Fruit fly (Drosophila melanogaster): ENCODE data around the gene PH4alphaNE1.

Gene PH4alphaNE1

dm6 chr3R:30459066-30459935 is 40.8 kb downstream of the PH4alphaNE1 start, which contains the start of the genes CG2224 and CDase (continued):
- TF ChIP-seq Oaz (GFP tag; IDR thresholded peaks at IDR 0.05) (no peak), unpg (GFP tag; optimal IDR thresholded peaks at IDR 0.05) (no peak), CG17186 (GFP tag; optimal IDR thresholded peaks at IDR 0.05) (peak; percentile 8), bcd (GFP tag; optimal IDR thresholded peaks at IDR 0.05) (no peak), CG4707 (GFP tag; optimal IDR thresholded peaks at IDR 0.05) (no peak), CG18764 (GFP tag; optimal IDR thresholded peaks at IDR 0.05) (no peak), fu2 (GFP tag; optimal IDR thresholded peaks at IDR 0.05) (no peak), Fer2 (tag; optimal IDR thresholded peaks at IDR 0.05) (no peak), pzg (GFP tag; optimal IDR thresholded peaks at IDR 0.05) (peak; percentile 75), nerfin-2 (GFP tag; IDR thresholded peaks at IDR 0.05; ENCODE audit: partially characterized antibody) (peak; percentile 87), CG3838 (GFP tag; optimal IDR thresholded peaks at IDR 0.05) (no peak), CG14965 (GFP tag; optimal IDR thresholded peaks at IDR 0.05; ENCODE audit: borderline replicate concordance) (no peak), tap (tag; optimal IDR thresholded peaks at IDR 0.05) (no peak), gro (GFP tag; optimal IDR thresholded peaks at IDR 0.05) (no peak), danr (GFP tag; IDR thresholded peaks at IDR 0.05) (no peak), Scr (GFP tag; IDR thresholded peaks at IDR 0.05; ENCODE audit: partially characterized antibody) (peak; percentile 89), chinmo (GFP tag; IDR thresholded peaks at IDR 0.05; ENCODE audit: partially characterized antibody) (peak; percentile 96), Max (GFP tag; optimal IDR thresholded peaks at IDR 0.05) (no peak), sug (tag; optimal IDR thresholded peaks at IDR 0.05) (peak; percentile 90), sens (GFP tag) (peak; percentile 55), org-1 (GFP tag; optimal IDR thresholded peaks at IDR 0.05) (no peak), CG11504 (tag; optimal IDR thresholded peaks at IDR 0.05) (no peak), lab (GFP tag; optimal IDR thresholded peaks at IDR 0.05) (no peak), CG11456 (GFP tag; IDR thresholded peaks at IDR 0.05) (no peak), Mrtf (GFP tag; IDR thresholded peaks at IDR 0.05) (no peak), her (GFP tag; optimal IDR thresholded peaks at IDR 0.05) (peak; percentile 98), sc (optimal IDR thresholded peaks at IDR 0.05) (no peak), sc (GFP tag; optimal IDR thresholded peaks at IDR 0.05) (no peak), Atf6 (GFP tag; IDR thresholded peaks at IDR 0.05) (no peak), B-H2 (GFP tag; optimal IDR thresholded peaks at IDR 0.05) (no peak), HLH4C (GFP tag; IDR thresholded peaks at IDR 0.05; ENCODE audit: partially characterized antibody) (peak; percentile 93), trh (GFP tag; optimal IDR thresholded peaks at IDR 0.05) (no peak), sisA (GFP tag; IDR thresholded peaks at IDR 0.05) (no peak), HHEX (GFP tag; optimal IDR thresholded peaks at IDR 0.05) (no peak), CrebB (tag; optimal IDR thresholded peaks at IDR 0.05) (peak; percentile 3), Dref (GFP tag; IDR thresholded peaks at IDR 0.05) (peak; percentile 97), Ravus (GFP tag; IDR thresholded peaks at IDR 0.05) (no peak), CG7963 (GFP tag; IDR thresholded peaks at IDR 0.05; ENCODE audit: partially characterized antibody) (peak; percentile 87), pb (GFP tag; optimal IDR thresholded peaks at IDR 0.05) (no peak), Tbp (GFP tag; optimal IDR thresholded peaks at IDR 0.05) (no peak), toy (GFP tag; IDR thresholded peaks at IDR 0.05) (no peak), Sox100B (GFP tag; optimal IDR thresholded peaks at IDR 0.05) (no peak), phol (tag; optimal IDR thresholded peaks at IDR 0.05) (no peak), Vsx1 (GFP tag; optimal IDR thresholded peaks at IDR 0.05) (peak; percentile 5), BEAF-32 (GFP tag; optimal IDR thresholded peaks at IDR 0.05) (peak; percentile 82), CG2129 (GFP tag; IDR thresholded peaks at IDR 0.05; ENCODE audit: partially characterized antibody) (peak; percentile 63; the same call in 1 of the 2 replicates), PHDP (tag; optimal IDR thresholded peaks at IDR 0.05) (peak; percentile 8), MBD-R2 (GFP tag; IDR thresholded peaks at IDR 0.05) (peak; percentile 89), CG42726 (GFP tag; IDR thresholded peaks at IDR 0.05; ENCODE audit: partially characterized antibody) (peak; percentile 59; the same call in 1 of the 2 replicates)
